Worm (Caenorhabditis elegans) whole organism, early embryonic: ENCODE data around the gene F08F8.7.

Experiments
- B0310.2 ChIP-seq: sonication (generic microtip); optimal IDR thresholded peaks from 2 replicates; lab custom pipeline; 2016; ENCODE audit warnings: mild to moderate bottlenecking, missing genetic modification characterization, missing compliant biosample characterization
- F13C5.2 ChIP-seq: sonication (generic microtip); optimal IDR thresholded peaks from 2 replicates; lab custom pipeline; 2017; ENCODE audit warnings: mild to moderate bottlenecking, missing genetic modification characterization, inconsistent platforms, missing compliant biosample characterization
- aly-1 ChIP-seq: sonication (generic microtip); optimal IDR thresholded peaks from 2 replicates; lab custom pipeline; 2016; ENCODE audit warnings: missing genetic modification characterization, missing compliant biosample characterization
- ama-1 ChIP-seq: fragments of 150-350 bp; optimal IDR thresholded peaks from 2 replicates; lab custom pipeline; 2014
- ceh-36 ChIP-seq: sonication (generic microtip); optimal IDR thresholded peaks from 2 replicates; lab custom pipeline; 2016; ENCODE audit warnings: missing genetic modification characterization, inconsistent platforms, missing compliant biosample characterization
- flt-1 ChIP-seq: fragments of 200-800 bp; sonication (Bioruptor generic); IDR thresholded peaks from 2 replicates; pipeline ENCODE4 v1.3.6; 2022; ENCODE audit warnings: missing genetic modification characterization, missing compliant biosample characterization
- hmbx-1 ChIP-seq: sonication (generic microtip); optimal IDR thresholded peaks from 2 replicates; lab custom pipeline; 2016; ENCODE audit warnings: mild to moderate bottlenecking, missing genetic modification characterization, missing compliant biosample characterization
- hnd-1 ChIP-seq: sonication (generic microtip); optimal IDR thresholded peaks from 2 replicates; lab custom pipeline; 2016; ENCODE audit warnings: missing genetic modification characterization, missing compliant biosample characterization
- pes-1 ChIP-seq: fragments of 200-800 bp; sonication (Bioruptor generic); IDR thresholded peaks from 2 replicates; pipeline ENCODE4 v1.3.6; 2022; ENCODE audit warnings: missing genetic modification reagents, missing genetic modification characterization, missing compliant biosample characterization
- scrt-1 ChIP-seq: fragments of 200-800 bp; sonication (Bioruptor generic); IDR thresholded peaks from 2 replicates; pipeline ENCODE4 v1.3.6; 2022; ENCODE audit warnings: missing genetic modification characterization, missing compliant biosample characterization
- sea-1 ChIP-seq: fragments of 200-800 bp; sonication (Bioruptor generic); conservative IDR thresholded peaks from 2 replicates; pipeline ENCODE4 v1.3.6; 2022; ENCODE audit warnings: missing genetic modification characterization, missing compliant biosample characterization
- tbx-37 ChIP-seq: fragments of 200-800 bp; sonication (Bioruptor generic); conservative IDR thresholded peaks from 2 replicates; pipeline ENCODE4 v1.3.6; 2022; ENCODE audit warnings: missing genetic modification reagents, missing genetic modification characterization, missing compliant biosample characterization
- tra-4 ChIP-seq: sonication (generic microtip); optimal IDR thresholded peaks from 2 replicates; lab custom pipeline; 2017; ENCODE audit warnings: missing genetic modification characterization, missing compliant biosample characterization

DNA sequence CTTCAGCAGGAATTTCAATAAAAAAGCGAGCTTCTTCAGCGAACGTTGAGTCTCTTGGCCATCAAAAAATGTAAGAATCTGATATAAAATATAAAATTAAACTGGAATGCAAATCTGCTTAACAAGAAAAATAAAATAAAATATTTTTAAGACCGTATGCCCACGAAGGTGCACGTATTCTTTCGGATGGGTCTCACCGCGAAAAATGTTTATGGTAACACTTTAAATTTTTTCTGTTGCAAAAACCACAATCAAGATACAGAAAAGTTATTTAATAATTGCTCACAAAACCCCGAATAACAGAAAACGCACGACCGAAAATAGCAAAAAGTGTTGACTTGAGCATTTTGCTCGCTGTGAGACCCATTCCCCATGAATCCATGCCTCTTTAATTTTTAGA is 7.8 kb downstream of the F08F8.7 start:
- no peak for TF ChIP-seq ama-1 (lab: Kevin White, UChicago)
- no peak for TF ChIP-seq pes-1 (GFP tag; lab: Robert Waterston, UW)
- no peak for TF ChIP-seq hmbx-1 (tag; lab: Kevin White, UChicago)
- TF ChIP-seq hnd-1 (tag; lab: Kevin White, UChicago) = no peak
- TF ChIP-seq B0310.2 (tag; lab: Kevin White, UChicago) = no peak
- TF ChIP-seq sea-1 = no peak
- TF ChIP-seq flt-1 (GFP tag; lab: Robert Waterston, UW) = no peak
- TF ChIP-seq tbx-37 (GFP tag; lab: Robert Waterston, UW) = no peak
- TF ChIP-seq aly-1 (tag; lab: Kevin White, UChicago) = no peak
- TF ChIP-seq tra-4 (tag; lab: Kevin White, UChicago) = no peak
- TF ChIP-seq F13C5.2 = no peak
- no peak for TF ChIP-seq ceh-36 (tag; lab: Kevin White, UChicago)
- no peak for TF ChIP-seq scrt-1
